Worm (Caenorhabditis elegans) whole organism, early embryonic: Measurements from ENCODE around the gene C49A9.5.

Source experiments
- aly-1 ChIP-seq: sonication (generic microtip); optimal IDR thresholded peaks from 2 replicates; lab custom pipeline; 2016; ENCODE audit warnings: missing genetic modification characterization, missing compliant biosample characterization
- ama-1 ChIP-seq: fragments of 150-350 bp; optimal IDR thresholded peaks from 2 replicates; lab custom pipeline; 2014
- ceh-36 ChIP-seq: sonication (generic microtip); optimal IDR thresholded peaks from 2 replicates; lab custom pipeline; 2016; ENCODE audit warnings: missing genetic modification characterization, inconsistent platforms, missing compliant biosample characterization
- ets-7 ChIP-seq: sonication (generic microtip); optimal IDR thresholded peaks from 2 replicates; lab custom pipeline; 2016; ENCODE audit warnings: missing genotype, missing genetic modification characterization, missing compliant biosample characterization
- hmg-4 ChIP-seq: fragments of 200-800 bp; sonication (Bioruptor generic); optimal IDR thresholded peaks from 2 replicates; lab custom pipeline; 2018; ENCODE audit warnings: mild to moderate bottlenecking, missing genetic modification characterization, missing compliant biosample characterization
- scrt-1 ChIP-seq: fragments of 200-800 bp; sonication (Bioruptor generic); IDR thresholded peaks from 2 replicates; pipeline ENCODE4 v1.3.6; 2022; ENCODE audit warnings: missing genetic modification characterization, missing compliant biosample characterization
- tbx-11 ChIP-seq: fragments of 200-800 bp; sonication (Bioruptor generic); IDR thresholded peaks from 2 replicates; pipeline ENCODE4 v1.3.6; 2022; ENCODE audit warnings: missing genetic modification characterization, missing compliant biosample characterization

ce11 chrIV:6201769-6202168 lies 11.7 kb upstream of the C49A9.5 start, which contains the start of gene tkr-2:
- TF ChIP-seq hmg-4 (GFP tag; lab: Kevin White, UChicago) (no peak), scrt-1 (no peak), ama-1 (no peak), ets-7 (tag; lab: Kevin White, UChicago) (no peak), tbx-11 (GFP tag; lab: Robert Waterston, UW) (no peak), aly-1 (tag; lab: Kevin White, UChicago) (no peak), ceh-36 (tag; lab: Kevin White, UChicago) (no peak)
